Worm (Caenorhabditis elegans) whole organism, L2 larva: ENCODE data around the gene mca-2.

ENCODE experiments used
- elt-3 ChIP-seq: sonication (generic microtip); optimal IDR thresholded peaks from 2 replicates; lab custom pipeline; 2017; ENCODE audit warnings: missing biosample characterization, missing genetic modification characterization
- lin-13 ChIP-seq: fragments of 150-350 bp; optimal IDR thresholded peaks from 2 replicates; lab custom pipeline; 2014; ENCODE audit warnings: missing biosample characterization, missing genetic modification reagents, missing genetic modification characterization
- nhr-11 ChIP-seq: fragments of 150-350 bp; optimal IDR thresholded peaks from 2 replicates; lab custom pipeline; 2014; ENCODE audit warnings: missing biosample characterization, missing genetic modification characterization
- nhr-25 ChIP-seq: fragments of 150-350 bp; sonication (generic microtip); optimal IDR thresholded peaks from 3 replicates; lab custom pipeline; 2014; ENCODE audit warnings: missing biosample characterization, missing genetic modification characterization
- nhr-77 ChIP-seq: fragments of 150-350 bp; optimal IDR thresholded peaks from 2 replicates; lab custom pipeline; 2014; ENCODE audit warnings: missing biosample characterization, missing genetic modification characterization
- sem-4 ChIP-seq: fragments of 150-350 bp; optimal IDR thresholded peaks from 2 replicates; lab custom pipeline; 2014; ENCODE audit warnings: missing biosample characterization, missing genetic modification reagents, missing genetic modification characterization
- unc-39 ChIP-seq: fragments of 150-350 bp; optimal IDR thresholded peaks from 2 replicates; lab custom pipeline; 2014; ENCODE audit warnings: missing biosample characterization, missing genetic modification characterization
- unc-55 ChIP-seq: fragments of 150-350 bp; sonication (generic microtip); optimal IDR thresholded peaks from 3 replicates; lab custom pipeline; 2014; ENCODE audit warnings: missing biosample characterization, missing genetic modification reagents, missing genetic modification characterization
- unc-62 ChIP-seq: fragments of 150-350 bp; optimal IDR thresholded peaks from 2 replicates; lab custom pipeline; 2014; ENCODE audit warnings: missing biosample characterization, missing genetic modification reagents, missing genetic modification characterization
- zag-1 ChIP-seq: fragments of 150-350 bp; optimal IDR thresholded peaks from 2 replicates; lab custom pipeline; 2014; ENCODE audit warnings: missing biosample characterization, missing genetic modification characterization
- ztf-4 ChIP-seq: fragments of 150-350 bp; optimal IDR thresholded peaks from 2 replicates; lab custom pipeline; 2014; ENCODE audit warnings: missing biosample characterization, missing genetic modification characterization

DNA sequence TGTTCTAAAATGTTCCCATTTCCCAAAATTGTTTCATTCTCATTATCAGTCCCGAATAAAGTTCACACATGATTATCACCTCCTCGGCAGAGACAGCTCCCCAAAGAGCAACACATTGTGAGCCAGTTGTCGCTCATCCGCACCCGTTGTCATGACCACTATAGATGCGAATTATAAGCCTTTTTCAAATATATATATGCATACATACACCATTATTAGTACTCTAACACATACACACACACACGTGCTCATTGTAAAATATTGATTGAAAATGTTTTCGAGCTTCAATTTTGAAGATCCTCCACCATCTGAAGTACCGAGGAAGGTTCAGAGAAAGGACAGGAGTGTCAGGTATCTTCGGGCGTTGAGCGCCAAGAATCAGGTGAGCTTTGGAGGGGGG lies 46.9 kb upstream of the mca-2 start, which contains the start of the genes Y76B12C.9 and cng-2:
- no peak for TF ChIP-seq elt-3
- no peak for TF ChIP-seq lin-13 (GFP tag; lab: Kevin White, UChicago)
- no peak for TF ChIP-seq nhr-25 (tag; lab: Kevin White, UChicago)
- no peak for TF ChIP-seq zag-1 (tag; lab: Kevin White, UChicago)
- TF ChIP-seq nhr-11 (tag; lab: Kevin White, UChicago): no peak
- no peak for TF ChIP-seq nhr-77 (tag; lab: Kevin White, UChicago)
- TF ChIP-seq unc-62 (GFP tag; lab: Kevin White, UChicago): no peak
- no peak for TF ChIP-seq ztf-4 (tag; lab: Kevin White, UChicago)
- TF ChIP-seq unc-55 (GFP tag; lab: Kevin White, UChicago): no peak
- no peak for TF ChIP-seq unc-39 (tag; lab: Kevin White, UChicago)
- no peak for TF ChIP-seq sem-4 (tag; lab: Kevin White, UChicago)
